Worm (Caenorhabditis elegans) whole organism, L1 larva: ENCODE measurements around the gene K08D12.4.

Experiments used
- C04F5.9 ChIP-seq: sonication (generic microtip); optimal IDR thresholded peaks from 2 replicates; lab custom pipeline; 2016; ENCODE audit warnings: missing genetic modification characterization, missing compliant biosample characterization
- F16B12.6 ChIP-seq: fragments of 150-350 bp; optimal IDR thresholded peaks from 2 replicates; lab custom pipeline; 2014; ENCODE audit warnings: missing biosample characterization, missing genetic modification characterization
- Y116A8C.19 ChIP-seq: sonication (generic microtip); optimal IDR thresholded peaks from 2 replicates; lab custom pipeline; 2016; ENCODE audit warnings: missing compliant biosample characterization, missing genetic modification characterization, borderline replicate concordance
- alr-1 ChIP-seq: fragments of 200-800 bp; sonication (Bioruptor generic); optimal IDR thresholded peaks from 2 replicates; lab custom pipeline; 2018; ENCODE audit warnings: borderline replicate concordance, mild to moderate bottlenecking, missing genetic modification characterization, missing compliant biosample characterization
- ceh-88 ChIP-seq: fragments of 200-800 bp; sonication (Bioruptor generic); IDR thresholded peaks from 2 replicates; pipeline ENCODE4 v1.3.6; 2022; ENCODE audit warnings: missing genetic modification characterization, missing compliant biosample characterization
- ces-1 ChIP-seq: fragments of 150-350 bp; optimal IDR thresholded peaks from 2 replicates; lab custom pipeline; 2014; ENCODE audit warnings: missing biosample characterization, missing genetic modification reagents, missing genetic modification characterization
- dsc-1 ChIP-seq: sonication (generic microtip); optimal IDR thresholded peaks from 2 replicates; lab custom pipeline; 2016; ENCODE audit warnings: mild to moderate bottlenecking, missing genetic modification characterization, missing compliant biosample characterization
- efl-1 ChIP-seq, 4 experiments: fragments of 150-350 bp; optimal IDR thresholded peaks in 3 of 4; peaks in 1 of 4; 1 replicate in 1 of 4; 2 replicates in 3 of 4; lab custom pipeline; 2014; ENCODE audit warnings: missing biosample characterization in 2 of 4, missing genetic modification characterization in 2 of 4, missing genetic modification reagents in 2 of 4
- egl-13 ChIP-seq: sonication (generic microtip); optimal IDR thresholded peaks from 2 replicates; lab custom pipeline; 2016; ENCODE audit warnings: missing genotype, missing genetic modification reagents, missing genetic modification characterization, missing compliant biosample characterization
- egl-27 ChIP-seq, 2 experiments: fragments of 150-350 bp in 1 of 2; sonication (generic microtip); optimal IDR thresholded peaks; 3 replicates each; lab custom pipeline; 2017 to 2018; ENCODE audit warnings: missing biosample characterization in 2 of 2, missing genetic modification characterization in 2 of 2, missing genetic modification reagents in 2 of 2
- elt-3 ChIP-seq, 6 experiments: fragments of 150-350 bp in 1 of 6; sonication (generic microtip); optimal IDR thresholded peaks; 2 replicates each; lab custom pipeline; 2017 to 2018; ENCODE audit warnings: missing biosample characterization in 6 of 6, missing genetic modification characterization in 6 of 6, inconsistent platforms in 1 of 6
- fkh-8 ChIP-seq: sonication (generic microtip); optimal IDR thresholded peaks from 2 replicates; lab custom pipeline; 2016; ENCODE audit warnings: mild to moderate bottlenecking, missing genetic modification characterization, missing compliant biosample characterization
- hlh-17 ChIP-seq: fragments of 200-800 bp; sonication (Bioruptor generic); optimal IDR thresholded peaks from 2 replicates; lab custom pipeline; 2018; ENCODE audit warnings: missing genetic modification characterization, mild to moderate bottlenecking, missing compliant biosample characterization, moderate library complexity, borderline replicate concordance
- hlh-4 ChIP-seq: sonication (generic microtip); optimal IDR thresholded peaks from 2 replicates; lab custom pipeline; 2016; ENCODE audit warnings: mild to moderate bottlenecking, missing genetic modification characterization, missing compliant biosample characterization
- hpl-2 ChIP-seq: fragments of 150-350 bp; optimal IDR thresholded peaks from 2 replicates; lab custom pipeline; 2014; ENCODE audit warnings: missing biosample characterization, missing genetic modification reagents, missing genetic modification characterization
- irx-1 ChIP-seq: sonication (generic microtip); optimal IDR thresholded peaks from 2 replicates; lab custom pipeline; 2016; ENCODE audit warnings: missing genetic modification characterization, missing compliant biosample characterization
- lin-13 ChIP-seq: fragments of 150-350 bp; optimal IDR thresholded peaks from 2 replicates; lab custom pipeline; 2014; ENCODE audit warnings: missing biosample characterization, missing genetic modification reagents, missing genetic modification characterization
- lin-14 ChIP-seq: fragments of 200-800 bp; sonication (Bioruptor generic); optimal IDR thresholded peaks from 2 replicates; lab custom pipeline; 2018; ENCODE audit warnings: mild to moderate bottlenecking, missing genetic modification characterization, moderate library complexity, missing compliant biosample characterization
- lin-15B ChIP-seq: fragments of 150-350 bp; sonication (generic microtip); optimal IDR thresholded peaks from 3 replicates; lab custom pipeline; 2014; ENCODE audit warnings: missing biosample characterization, missing genetic modification characterization
- lin-35 ChIP-seq, 2 experiments: fragments of 150-350 bp; optimal IDR thresholded peaks; 2 replicates each; lab custom pipeline; 2014; ENCODE audit warnings: missing biosample characterization in 2 of 2, missing genetic modification characterization in 2 of 2, missing genetic modification reagents in 2 of 2
- lir-3 ChIP-seq: sonication (generic microtip); optimal IDR thresholded peaks from 2 replicates; lab custom pipeline; 2016; ENCODE audit warnings: mild to moderate bottlenecking, missing genetic modification characterization, moderate library complexity, missing compliant biosample characterization; ENCODE audit not compliant: poor library complexity
- mdl-1 ChIP-seq, 2 experiments: fragments of 150-350 bp; optimal IDR thresholded peaks; 2 replicates each; lab custom pipeline; 2014 to 2017; ENCODE audit warnings: missing biosample characterization in 2 of 2, missing genetic modification characterization in 2 of 2, inconsistent platforms in 1 of 2
- mef-2 ChIP-seq: fragments of 150-350 bp; optimal IDR thresholded peaks from 2 replicates; lab custom pipeline; 2014; ENCODE audit warnings: missing biosample characterization, missing genetic modification characterization
- mep-1 ChIP-seq: fragments of 150-350 bp; optimal IDR thresholded peaks from 2 replicates; lab custom pipeline; 2014; ENCODE audit warnings: missing biosample characterization, missing genetic modification characterization
- nhr-12 ChIP-seq: sonication (generic microtip); optimal IDR thresholded peaks from 2 replicates; lab custom pipeline; 2017; ENCODE audit warnings: missing biosample characterization, missing genetic modification characterization
- nhr-19 ChIP-seq: fragments of 200-800 bp; sonication (Bioruptor generic); conservative IDR thresholded peaks from 2 replicates; pipeline ENCODE4 v1.3.6; 2022; ENCODE audit warnings: missing genetic modification characterization, missing compliant biosample characterization
- nhr-20 ChIP-seq: sonication (generic microtip); optimal IDR thresholded peaks from 2 replicates; lab custom pipeline; 2016; ENCODE audit warnings: mild to moderate bottlenecking, missing genetic modification characterization, missing compliant biosample characterization
- nhr-237 ChIP-seq: fragments of 150-350 bp; optimal IDR thresholded peaks from 2 replicates; lab custom pipeline; 2014; ENCODE audit warnings: missing biosample characterization, missing genetic modification characterization
- nhr-47 ChIP-seq: sonication (generic microtip); optimal IDR thresholded peaks from 2 replicates; lab custom pipeline; 2016; ENCODE audit warnings: mild to moderate bottlenecking, missing genetic modification characterization, moderate library complexity, missing compliant biosample characterization
- nhr-71 ChIP-seq: sonication (generic microtip); optimal IDR thresholded peaks from 2 replicates; lab custom pipeline; 2016; ENCODE audit warnings: mild to moderate bottlenecking, missing genetic modification characterization, moderate library complexity, missing compliant biosample characterization
- nhr-76 ChIP-seq: sonication (generic microtip); optimal IDR thresholded peaks from 2 replicates; lab custom pipeline; 2017; ENCODE audit warnings: missing biosample characterization, missing genetic modification characterization
- nhr-84 ChIP-seq: sonication (generic microtip); optimal IDR thresholded peaks from 2 replicates; lab custom pipeline; 2017; ENCODE audit warnings: missing biosample characterization, missing genetic modification characterization
- nhr-85 ChIP-seq: sonication (generic microtip); peaks from one replicate; lab custom pipeline; 2016; ENCODE audit warnings: missing genetic modification characterization, inconsistent platforms, missing compliant biosample characterization
- nhr-90 ChIP-seq: sonication (generic microtip); optimal IDR thresholded peaks from 2 replicates; lab custom pipeline; 2016; ENCODE audit warnings: mild to moderate bottlenecking, missing genetic modification characterization, missing compliant biosample characterization; ENCODE audit not compliant: poor library complexity
- pax-3 ChIP-seq: fragments of 200-800 bp; sonication (Bioruptor generic); optimal IDR thresholded peaks from 2 replicates; lab custom pipeline; 2018; ENCODE audit warnings: mild to moderate bottlenecking, missing genetic modification characterization, moderate library complexity, missing compliant biosample characterization
- skn-1 ChIP-seq: fragments of 150-350 bp; optimal IDR thresholded peaks from 2 replicates; lab custom pipeline; 2014; ENCODE audit warnings: missing biosample characterization, missing genetic modification characterization
- snu-23 ChIP-seq: sonication (generic microtip); optimal IDR thresholded peaks from 2 replicates; lab custom pipeline; 2016; ENCODE audit warnings: missing genetic modification characterization, missing compliant biosample characterization
- sptf-1 ChIP-seq: fragments of 150-350 bp; optimal IDR thresholded peaks from 2 replicates; lab custom pipeline; 2014; ENCODE audit warnings: missing biosample characterization, missing genetic modification characterization
- swsn-7 ChIP-seq: sonication (generic microtip); optimal IDR thresholded peaks from 2 replicates; lab custom pipeline; 2016; ENCODE audit warnings: missing genetic modification characterization, missing compliant biosample characterization
- tbx-2 ChIP-seq: sonication (generic microtip); optimal IDR thresholded peaks from 2 replicates; lab custom pipeline; 2016; ENCODE audit warnings: missing genetic modification characterization, missing compliant biosample characterization
- unc-62 ChIP-seq: fragments of 150-350 bp; optimal IDR thresholded peaks from 2 replicates; lab custom pipeline; 2014; ENCODE audit warnings: missing biosample characterization, missing genetic modification reagents, missing genetic modification characterization
- zip-4 ChIP-seq: fragments of 200-800 bp; sonication (Bioruptor generic); optimal IDR thresholded peaks from 2 replicates; lab custom pipeline; 2018; ENCODE audit warnings: mild to moderate bottlenecking, missing genetic modification characterization, moderate library complexity, missing compliant biosample characterization

K08D12.4 gene

DNA sequence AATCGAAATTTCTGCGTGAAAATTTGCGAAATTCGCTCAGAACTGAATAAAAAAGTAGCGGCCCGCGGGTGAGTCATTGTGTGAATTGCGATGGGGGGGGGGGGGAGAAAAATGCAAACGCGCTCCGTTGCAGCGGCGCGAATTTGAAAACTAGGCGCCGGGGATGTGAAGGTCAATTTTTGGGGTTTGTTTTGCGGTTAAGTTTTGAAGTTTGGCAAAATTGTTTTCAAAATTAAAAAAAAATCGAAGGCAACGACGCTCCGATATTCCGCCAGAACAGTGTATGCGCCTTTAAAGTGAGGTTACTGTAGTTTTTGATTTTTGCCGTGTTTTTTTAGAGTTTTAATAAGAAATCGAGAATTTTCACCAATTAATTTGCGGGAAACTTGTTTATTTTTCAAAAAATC is 31.2 kb downstream of the K08D12.4 start (continued):
- peak; percentile 44 for TF ChIP-seq snu-23 (GFP tag; lab: Kevin White, UChicago)
- TF ChIP-seq ceh-88 = no peak
- peak; percentile 57 for TF ChIP-seq nhr-71 (tag; lab: Kevin White, UChicago)
- TF ChIP-seq efl-1 (optimal IDR thresholded peaks at IDR 0.05; lab: Kevin White, UChicago) = peak; percentile 87 to 89
- TF ChIP-seq efl-1 (GFP tag; optimal IDR thresholded peaks at IDR 0.05 in 1 of 2; lab: Kevin White, UChicago) = peak; percentile 91 to 99
- TF ChIP-seq F16B12.6 (tag; lab: Kevin White, UChicago) = peak; percentile 46
- peak; percentile 3 for TF ChIP-seq mep-1 (tag; lab: Kevin White, UChicago)
- TF ChIP-seq, all 84 proteins: peak for 35

DNA sequence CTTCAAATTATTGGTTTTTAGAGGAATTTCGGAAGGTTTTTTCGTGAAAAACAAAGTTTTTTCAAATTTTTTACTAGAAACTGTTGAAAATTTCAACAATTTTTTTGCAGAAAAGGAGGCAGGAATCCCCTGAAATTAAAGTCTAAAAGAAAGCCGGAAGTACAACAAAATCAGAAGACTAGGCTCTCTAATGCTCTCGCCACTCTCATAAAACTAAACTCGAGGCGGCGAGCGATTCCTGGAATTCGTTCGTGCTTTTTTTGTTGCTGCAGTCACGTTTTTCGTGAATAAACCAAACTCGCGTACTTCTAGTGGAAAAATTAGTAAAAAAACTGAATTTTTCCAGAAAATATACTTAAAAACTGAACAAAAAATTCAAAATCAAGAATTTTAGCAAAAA is 31.8 kb downstream of the K08D12.4 start:
- TF ChIP-seq egl-13 (tag; lab: Kevin White, UChicago) (peak; percentile 60), nhr-19 (GFP tag; lab: Robert Waterston, UW) (no peak), hpl-2 (GFP tag; lab: Kevin White, UChicago) (no peak), lin-13 (GFP tag; lab: Kevin White, UChicago) (no peak), unc-62 (GFP tag; lab: Kevin White, UChicago) (no peak), lir-3 (tag; lab: Kevin White, UChicago) (no peak), mef-2 (tag; lab: Kevin White, UChicago) (no peak), nhr-71 (tag; lab: Kevin White, UChicago) (peak; percentile 53), dsc-1 (tag; lab: Kevin White, UChicago) (peak; percentile 54), ces-1 (GFP tag; lab: Kevin White, UChicago) (no peak), egl-27 (tag; optimal IDR thresholded peaks at IDR 0.05; lab: Kevin White, UChicago) (no peak), alr-1 (no peak), nhr-90 (tag; lab: Kevin White, UChicago) (no peak), sptf-1 (no peak), zip-4 (GFP tag; lab: Kevin White, UChicago) (no peak), swsn-7 (tag; lab: Kevin White, UChicago) (peak; percentile 35), nhr-76 (tag; lab: Kevin White, UChicago) (no peak), nhr-20 (tag; lab: Kevin White, UChicago) (peak; percentile 39), tbx-2 (tag; lab: Kevin White, UChicago) (no peak), C04F5.9 (tag; lab: Kevin White, UChicago) (no peak), ceh-88 (no peak), nhr-84 (tag; lab: Kevin White, UChicago) (no peak), efl-1 (optimal IDR thresholded peaks at IDR 0.05; lab: Kevin White, UChicago) (no peak), efl-1 (GFP tag; optimal IDR thresholded peaks at IDR 0.05 in 1 of 2; lab: Kevin White, UChicago) (peak in 1 of 2 experiments; percentile 89), skn-1 (tag; lab: Kevin White, UChicago) (no peak), lin-35 (GFP tag; optimal IDR thresholded peaks at IDR 0.05; lab: Kevin White, UChicago) (no peak), lin-15B (tag; lab: Kevin White, UChicago) (no peak), nhr-47 (tag; lab: Kevin White, UChicago) (peak; percentile 69), hlh-4 (tag; lab: Kevin White, UChicago) (no peak), lin-14 (GFP tag; lab: Kevin White, UChicago) (peak; percentile 31), Y116A8C.19 (no peak), pax-3 (tag; lab: Kevin White, UChicago) (no peak), irx-1 (no peak), fkh-8 (tag; lab: Kevin White, UChicago) (peak; percentile 89), nhr-237 (tag; lab: Kevin White, UChicago) (no peak), mdl-1 (tag; optimal IDR thresholded peaks at IDR 0.05; lab: Kevin White, UChicago) (no peak), nhr-85 (tag; lab: Kevin White, UChicago) (no peak), elt-3 (tag; optimal IDR thresholded peaks at IDR 0.05; lab: Kevin White, UChicago) (no peak), nhr-12 (tag; lab: Kevin White, UChicago) (no peak), hlh-17 (GFP tag; lab: Kevin White, UChicago) (no peak)
